Fruit fly (Drosophila melanogaster) whole organism, embryonic: Measurements from ENCODE around the gene Dh44.

ENCODE experiments used
- Asciz ChIP-seq: fragments of 200-800 bp; sonication (Bioruptor generic); optimal IDR thresholded peaks from 2 replicates; lab custom pipeline; 2017; ENCODE audit warnings: missing biosample characterization, mild to moderate bottlenecking, missing genetic modification characterization, missing genetic modification reagents
- CG10321 ChIP-seq: fragments of 200-800 bp; sonication (Bioruptor generic); IDR thresholded peaks from 2 replicates; pipeline ENCODE4 v1.3.6; 2022; ENCODE audit warnings: missing biosample characterization, missing genetic modification characterization
- CG10431 ChIP-seq: fragments of 200-800 bp; sonication (Bioruptor generic); optimal IDR thresholded peaks from 3 replicates; lab custom pipeline; 2018; ENCODE audit warnings: missing biosample characterization, mild to moderate bottlenecking, missing genetic modification characterization
- CG12155 ChIP-seq: fragments of 200-800 bp; sonication (Bioruptor generic); optimal IDR thresholded peaks from 3 replicates; lab custom pipeline; 2016; ENCODE audit warnings: missing biosample characterization, missing genetic modification characterization
- CG12659 ChIP-seq: fragments of 200-800 bp; sonication (Bioruptor generic); optimal IDR thresholded peaks from 3 replicates; lab custom pipeline; 2017; ENCODE audit warnings: mild to moderate bottlenecking, missing biosample characterization, missing genetic modification reagents, missing genetic modification characterization
- CG13424 ChIP-seq: fragments of 200-800 bp; sonication (Bioruptor generic); optimal IDR thresholded peaks from 2 replicates; lab custom pipeline; 2019; ENCODE audit warnings: missing biosample characterization, mild to moderate bottlenecking, missing genetic modification characterization, moderate library complexity
- CG1647 ChIP-seq: fragments of 200-800 bp; sonication (Bioruptor generic); optimal IDR thresholded peaks from 3 replicates; lab custom pipeline; 2016; ENCODE audit warnings: missing biosample characterization, missing genetic modification characterization
- CG16779 ChIP-seq: fragments of 200-800 bp; sonication (Bioruptor generic); IDR thresholded peaks from 2 replicates; pipeline ENCODE4 v1.3.6; 2022; ENCODE audit warnings: missing biosample characterization, missing genetic modification characterization
- CG17568 ChIP-seq: fragments of 200-800 bp; sonication (Bioruptor generic); optimal IDR thresholded peaks from 2 replicates; lab custom pipeline; 2018; ENCODE audit warnings: missing biosample characterization, mild to moderate bottlenecking, missing genetic modification characterization, moderate library complexity
- CG30431 ChIP-seq: fragments of 200-800 bp; sonication (Bioruptor generic); optimal IDR thresholded peaks from 2 replicates; lab custom pipeline; 2017; ENCODE audit warnings: missing biosample characterization, missing genetic modification characterization
- CG31365 ChIP-seq: fragments of 200-800 bp; sonication (Bioruptor generic); optimal IDR thresholded peaks from 2 replicates; lab custom pipeline; 2018; ENCODE audit warnings: missing biosample characterization, mild to moderate bottlenecking, missing genetic modification characterization
- CG3838 ChIP-seq: fragments of 200-800 bp; sonication (Bioruptor generic); optimal IDR thresholded peaks from 3 replicates; lab custom pipeline; 2016; ENCODE audit warnings: missing biosample characterization, missing genetic modification characterization
- CG6272 ChIP-seq: fragments of 200-800 bp; sonication (Bioruptor generic); IDR thresholded peaks from 2 replicates; pipeline ENCODE4 v1.3.6; 2022; ENCODE audit warnings: missing biosample characterization, missing genetic modification characterization
- CG6654 ChIP-seq: fragments of 200-800 bp; sonication (Bioruptor generic); optimal IDR thresholded peaks from 2 replicates; lab custom pipeline; 2017; ENCODE audit warnings: missing biosample characterization, mild to moderate bottlenecking, missing genetic modification characterization
- Dip3 ChIP-seq: fragments of 200-800 bp; sonication (Bioruptor generic); optimal IDR thresholded peaks from 3 replicates; lab custom pipeline; 2016; ENCODE audit warnings: missing biosample characterization, missing genetic modification characterization
- H2.0 ChIP-seq: fragments of 200-800 bp; sonication (Bioruptor generic); IDR thresholded peaks from 2 replicates; pipeline ENCODE4 v1.3.6; 2022; ENCODE audit warnings: missing biosample characterization, missing genetic modification characterization
- Hr39 ChIP-seq: fragments of >200 bp; optimal IDR thresholded peaks from 2 replicates; lab custom pipeline; 2017
- Hr78 ChIP-seq, 2 experiments: fragments of 200-800 bp in 1 of 2; fragments of >200 bp in 1 of 2; sonication (Bioruptor generic) in 1 of 2; optimal IDR thresholded peaks; 2 replicates each; lab custom pipeline; 2017 to 2019; ENCODE audit warnings: missing biosample characterization in 2 of 2, missing genetic modification characterization in 2 of 2, mild to moderate bottlenecking in 1 of 2, moderate library complexity in 1 of 2
- Hsf ChIP-seq: fragments of 200-800 bp; sonication (Bioruptor generic); optimal IDR thresholded peaks from 3 replicates; lab custom pipeline; 2016; ENCODE audit warnings: missing biosample characterization, missing genetic modification characterization
- NFAT ChIP-seq: fragments of 200-800 bp; sonication (Bioruptor generic); IDR thresholded peaks from 2 replicates; pipeline ENCODE4 v1.3.6; 2022; ENCODE audit warnings: missing biosample characterization, missing genetic modification characterization
- Nf-YC ChIP-seq: fragments of 200-800 bp; optimal IDR thresholded peaks from 3 replicates; lab custom pipeline; 2019; ENCODE audit warnings: missing biosample characterization, mild to moderate bottlenecking, missing genetic modification characterization, moderate library complexity
- Oli ChIP-seq: fragments of 200-800 bp; sonication (Bioruptor generic); optimal IDR thresholded peaks from 2 replicates; lab custom pipeline; 2018; ENCODE audit warnings: missing biosample characterization, mild to moderate bottlenecking, missing genetic modification characterization, moderate library complexity
- Pdp1 ChIP-seq, 2 experiments: fragments of 200-800 bp; sonication (Bioruptor generic); optimal IDR thresholded peaks; 3 replicates each; lab custom pipeline; 2016; ENCODE audit warnings: missing biosample characterization in 2 of 2, missing genetic modification characterization in 2 of 2, mild to moderate bottlenecking in 1 of 2, moderate library complexity in 1 of 2
- Ravus ChIP-seq: fragments of 200-800 bp; sonication (Bioruptor generic); IDR thresholded peaks from 2 replicates; pipeline ENCODE4 v1.3.6; 2022; ENCODE audit warnings: missing biosample characterization, missing genetic modification characterization
- Sry-β ChIP-seq: fragments of 200-800 bp; sonication (Bioruptor generic); optimal IDR thresholded peaks from 2 replicates; lab custom pipeline; 2018; ENCODE audit warnings: missing biosample characterization, mild to moderate bottlenecking, missing genetic modification characterization, moderate library complexity
- ash1 ChIP-seq: fragments of 200-800 bp; sonication (Bioruptor generic); optimal IDR thresholded peaks from 2 replicates; lab custom pipeline; 2018; ENCODE audit warnings: missing biosample characterization, mild to moderate bottlenecking, missing genetic modification characterization
- corto ChIP-seq: fragments of 200-800 bp; sonication (Bioruptor generic); optimal IDR thresholded peaks from 2 replicates; lab custom pipeline; 2016; ENCODE audit warnings: missing biosample characterization, mild to moderate bottlenecking, missing genetic modification characterization, moderate library complexity
- dmrt11E ChIP-seq: fragments of 200-800 bp; sonication (Bioruptor generic); optimal IDR thresholded peaks from 3 replicates; lab custom pipeline; 2018; ENCODE audit warnings: missing biosample characterization, mild to moderate bottlenecking, missing genetic modification characterization, moderate library complexity
- dmrt99B ChIP-seq: fragments of 200-800 bp; sonication (Bioruptor generic); optimal IDR thresholded peaks from 2 replicates; lab custom pipeline; 2018; ENCODE audit warnings: missing biosample characterization, mild to moderate bottlenecking, missing genetic modification characterization, moderate library complexity
- ftz-f1 ChIP-seq: fragments of 200-800 bp; sonication (Bioruptor generic); optimal IDR thresholded peaks from 2 replicates; lab custom pipeline; 2016; ENCODE audit warnings: missing biosample characterization, missing genetic modification characterization
- gfzf ChIP-seq: fragments of 200-800 bp; sonication (Bioruptor generic); optimal IDR thresholded peaks from 2 replicates; lab custom pipeline; 2016; ENCODE audit warnings: missing biosample characterization, mild to moderate bottlenecking, missing genetic modification characterization, moderate library complexity
- gsb ChIP-seq: fragments of 200-800 bp; sonication (Bioruptor generic); IDR thresholded peaks from 2 replicates; pipeline ENCODE4 v1.3.6; 2022; ENCODE audit warnings: missing biosample characterization, missing genetic modification characterization
- hbn ChIP-seq: fragments of 200-800 bp; sonication (Bioruptor generic); IDR thresholded peaks from 2 replicates; pipeline ENCODE4 v1.3.6; 2022; ENCODE audit warnings: missing biosample characterization, missing genetic modification characterization; ENCODE audit not compliant: partially characterized antibody
- mirr ChIP-seq: fragments of 200-800 bp; sonication (Bioruptor generic); optimal IDR thresholded peaks from 3 replicates; lab custom pipeline; 2018; ENCODE audit warnings: missing biosample characterization, mild to moderate bottlenecking, missing genetic modification characterization
- nau ChIP-seq: fragments of 200-800 bp; sonication (Bioruptor generic); optimal IDR thresholded peaks from 3 replicates; lab custom pipeline; 2017; ENCODE audit warnings: missing biosample characterization, mild to moderate bottlenecking, missing genetic modification characterization, missing genetic modification reagents
- odd ChIP-seq: fragments of 200-800 bp; sonication (Bioruptor generic); optimal IDR thresholded peaks from 2 replicates; lab custom pipeline; 2017; ENCODE audit warnings: missing biosample characterization, mild to moderate bottlenecking, missing genetic modification characterization
- peb ChIP-seq: fragments of 200-800 bp; sonication (Bioruptor generic); IDR thresholded peaks from 2 replicates; pipeline ENCODE4 v1.3.6; 2022; ENCODE audit warnings: missing biosample characterization, missing genetic modification characterization
- pfk ChIP-seq: fragments of 200-800 bp; sonication (Bioruptor generic); optimal IDR thresholded peaks from 2 replicates; lab custom pipeline; 2018; ENCODE audit warnings: missing biosample characterization, mild to moderate bottlenecking, missing genetic modification characterization, moderate library complexity
- pnt ChIP-seq: fragments of 200-800 bp; sonication (Bioruptor generic); optimal IDR thresholded peaks from 3 replicates; lab custom pipeline; 2016; ENCODE audit warnings: missing biosample characterization, missing genetic modification characterization
- ro ChIP-seq: fragments of 200-800 bp; sonication (Bioruptor generic); IDR thresholded peaks from 2 replicates; pipeline ENCODE4 v1.3.6; 2022; ENCODE audit warnings: missing biosample characterization, missing genetic modification characterization
- sima ChIP-seq: fragments of 200-800 bp; sonication (Bioruptor generic); optimal IDR thresholded peaks from 2 replicates; lab custom pipeline; 2016; ENCODE audit warnings: missing biosample characterization, missing genetic modification characterization
- slbo ChIP-seq: fragments of 200-800 bp; sonication (Bioruptor generic); IDR thresholded peaks from 2 replicates; pipeline ENCODE4 v1.3.6; 2022; ENCODE audit warnings: missing biosample characterization, missing genetic modification characterization
- sna ChIP-seq: fragments of 200-800 bp; sonication (Bioruptor generic); IDR thresholded peaks from 2 replicates; pipeline ENCODE4 v1.3.6; 2022; ENCODE audit warnings: missing biosample characterization, missing genetic modification characterization; ENCODE audit not compliant: partially characterized antibody
- tgo ChIP-seq: fragments of 200-800 bp; sonication (Bioruptor generic); IDR thresholded peaks from 3 replicates; pipeline ENCODE4 v1.3.6; 2022; ENCODE audit warnings: missing biosample characterization, missing genetic modification characterization
- tio ChIP-seq: fragments of 200-800 bp; sonication (Bioruptor generic); optimal IDR thresholded peaks from 2 replicates; lab custom pipeline; 2017; ENCODE audit warnings: missing biosample characterization, missing genetic modification characterization, inconsistent platforms
- toy ChIP-seq: fragments of 200-800 bp; sonication (Bioruptor generic); IDR thresholded peaks from 2 replicates; pipeline ENCODE4 v1.3.6; 2022; ENCODE audit warnings: missing biosample characterization, missing genetic modification characterization
- ttk ChIP-seq: fragments of 200-800 bp; sonication (Bioruptor generic); IDR thresholded peaks from 2 replicates; pipeline ENCODE4 v2.1.2; 2022; ENCODE audit warnings: missing biosample characterization, missing genetic modification characterization
- tup ChIP-seq: fragments of 200-800 bp; sonication (Bioruptor generic); optimal IDR thresholded peaks from 2 replicates; lab custom pipeline; 2016; ENCODE audit warnings: missing biosample characterization, mild to moderate bottlenecking, missing genetic modification characterization, moderate library complexity
- yki ChIP-seq: fragments of >200 bp; optimal IDR thresholded peaks from 3 replicates; lab custom pipeline; 2018
- zen2 ChIP-seq: fragments of 200-800 bp; sonication (Bioruptor generic); IDR thresholded peaks from 3 replicates; pipeline ENCODE4 v1.3.6; 2022; ENCODE audit warnings: missing biosample characterization, missing genetic modification characterization; ENCODE audit not compliant: partially characterized antibody
- zf30C ChIP-seq: fragments of 200-800 bp; sonication (Bioruptor generic); optimal IDR thresholded peaks from 3 replicates; lab custom pipeline; 2018; ENCODE audit warnings: missing biosample characterization, mild to moderate bottlenecking, missing genetic modification characterization

Dh44 gene

dm6 chr3R:9618331-9618730 is 19.7 kb upstream of the Dh44 start (continued):
- TF ChIP-seq odd (GFP tag; lab: Kevin White, UChicago): peak; percentile 34
- TF ChIP-seq ttk: peak; percentile 87
- TF ChIP-seq CG17568 (GFP tag; lab: Kevin White, UChicago): peak; percentile 5
- peak; percentile 71 for TF ChIP-seq peb
- peak; percentile 62 for TF ChIP-seq CG1647 (GFP tag; lab: Kevin White, UChicago)
- TF ChIP-seq toy (GFP tag; lab: Robert Waterston, UW): peak; percentile 62; the same call in 1 of the 2 replicates
- peak; percentile 60 for TF ChIP-seq Dip3
- TF ChIP-seq zen2 (GFP tag; lab: Robert Waterston, UW): no peak
- peak; percentile 27 for TF ChIP-seq CG31365 (tag; lab: Kevin White, UChicago)
- no peak; the same call in none of the 2 replicates for TF ChIP-seq CG6272 (GFP tag; lab: Robert Waterston, UW)
- no peak for TF ChIP-seq ash1 (GFP tag; lab: Kevin White, UChicago)
- no peak for TF ChIP-seq sima
- no peak for TF ChIP-seq pfk (GFP tag; lab: Kevin White, UChicago)
- TF ChIP-seq Sry-β (GFP tag; lab: Kevin White, UChicago): no peak
- TF ChIP-seq dmrt99B: peak; percentile 82
- TF ChIP-seq CG30431 (GFP tag; lab: Kevin White, UChicago): peak; percentile 63
- peak; percentile 42 for TF ChIP-seq tio (GFP tag; lab: Kevin White, UChicago)
- TF ChIP-seq Hr39 (lab: Kevin White, UChicago): no peak
- no peak for TF ChIP-seq ftz-f1 (GFP tag; lab: Kevin White, UChicago)
- no peak for TF ChIP-seq gsb (GFP tag; lab: Robert Waterston, UW)
- TF ChIP-seq sna (GFP tag; lab: Robert Waterston, UW): no peak
- TF ChIP-seq CG10321 (GFP tag; lab: Robert Waterston, UW): peak; percentile 35; the same call in 1 of the 2 replicates
- peak; percentile 61 for TF ChIP-seq CG12659
- peak; percentile 22 for TF ChIP-seq tup (GFP tag; lab: Kevin White, UChicago)
- TF ChIP-seq CG6654 (GFP tag; lab: Kevin White, UChicago): peak; percentile 56
- TF ChIP-seq Nf-YC: peak; percentile 16
- TF ChIP-seq tgo: peak; percentile 84
- TF ChIP-seq gfzf: no peak
- peak; percentile 74 for TF ChIP-seq ro (GFP tag; lab: Robert Waterston, UW)
- TF ChIP-seq H2.0 (GFP tag; lab: Robert Waterston, UW): peak; percentile 84
- peak; percentile 68 to 75 for TF ChIP-seq Pdp1 (GFP tag; optimal IDR thresholded peaks at IDR 0.05; lab: Kevin White, UChicago)
- TF ChIP-seq mirr (GFP tag; lab: Kevin White, UChicago): no peak
- TF ChIP-seq slbo (GFP tag; lab: Robert Waterston, UW): peak; percentile 80
- no peak for TF ChIP-seq CG16779 (GFP tag; lab: Robert Waterston, UW)
- peak; percentile 59 for TF ChIP-seq nau
- TF ChIP-seq Asciz (GFP tag; lab: Kevin White, UChicago): peak; percentile 71
- TF ChIP-seq CG12155 (GFP tag; lab: Kevin White, UChicago): peak; percentile 43
- no peak for TF ChIP-seq hbn
- no peak for TF ChIP-seq CG10431 (GFP tag; lab: Kevin White, UChicago)
- TF ChIP-seq Ravus (GFP tag; lab: Robert Waterston, UW): no peak
- peak; percentile 53 for TF ChIP-seq NFAT
- TF ChIP-seq CG13424 (tag; lab: Kevin White, UChicago): peak; percentile 71
- no peak for TF ChIP-seq yki (lab: Kevin White, UChicago)
- peak; percentile 74 for TF ChIP-seq pnt (GFP tag; lab: Kevin White, UChicago)
- TF ChIP-seq dmrt11E (tag; lab: Kevin White, UChicago): peak; percentile 66
- no peak for TF ChIP-seq corto (GFP tag; lab: Kevin White, UChicago)
- peak; percentile 72 for TF ChIP-seq Hsf (GFP tag; lab: Kevin White, UChicago)
- no peak for TF ChIP-seq CG3838 (GFP tag; lab: Kevin White, UChicago)
- peak in 1 of 2 experiments; percentile 43 for TF ChIP-seq Hr78 (GFP tag; optimal IDR thresholded peaks at IDR 0.05; lab: Kevin White, UChicago)
- no peak for TF ChIP-seq zf30C (GFP tag; lab: Kevin White, UChicago)
- TF ChIP-seq Oli (tag; lab: Kevin White, UChicago): peak; percentile 78
